Fruit fly (Drosophila melanogaster): ENCODE results near the gene CG31288.

DNA sequence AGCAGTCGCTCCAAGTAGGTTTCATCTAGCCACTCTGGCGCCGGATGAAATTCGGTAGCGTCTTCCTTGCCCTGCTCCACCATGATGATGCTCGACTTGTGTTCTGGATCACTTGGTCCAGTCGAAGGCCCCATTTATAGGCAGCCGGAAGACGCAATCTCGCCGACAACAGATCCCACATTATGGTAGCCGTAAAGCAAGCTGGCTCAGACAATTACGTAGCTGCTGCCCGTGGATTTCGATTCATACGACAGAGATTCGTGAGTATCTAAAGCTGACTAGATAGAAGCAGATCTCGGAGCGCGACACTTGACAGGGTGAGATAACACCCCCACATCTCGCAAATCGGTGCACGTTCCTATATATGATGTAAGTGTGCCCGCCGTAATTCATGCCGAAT is 22.2 kb downstream of the CG31288 start, which contains the start of gene CG10513:
- TF ChIP-seq Hr83 (GFP tag; optimal IDR thresholded peaks at IDR 0.05; ENCODE audit: poor library complexity, severe bottlenecking) (no peak), h (GFP tag; optimal IDR thresholded peaks at IDR 0.05) (no peak), brk (GFP tag; optimal IDR thresholded peaks at IDR 0.05) (no peak), Dfd (GFP tag; optimal IDR thresholded peaks at IDR 0.05) (no peak), CG9705 (GFP tag; optimal IDR thresholded peaks at IDR 0.05) (no peak), OdsH (GFP tag; optimal IDR thresholded peaks at IDR 0.05) (no peak), Vsx2 (GFP tag; optimal IDR thresholded peaks at IDR 0.05; ENCODE audit: partially characterized antibody) (no peak), usp (GFP tag; optimal IDR thresholded peaks at IDR 0.05) (no peak)
